Worm (Caenorhabditis elegans) whole organism, early embryonic: ENCODE results near the gene C03E10.3.

Experiments used
- B0310.2 ChIP-seq: sonication (generic microtip); optimal IDR thresholded peaks from 2 replicates; lab custom pipeline; 2016; ENCODE audit warnings: mild to moderate bottlenecking, missing genetic modification characterization, missing compliant biosample characterization
- F13C5.2 ChIP-seq: sonication (generic microtip); optimal IDR thresholded peaks from 2 replicates; lab custom pipeline; 2017; ENCODE audit warnings: mild to moderate bottlenecking, missing genetic modification characterization, inconsistent platforms, missing compliant biosample characterization
- aly-1 ChIP-seq: sonication (generic microtip); optimal IDR thresholded peaks from 2 replicates; lab custom pipeline; 2016; ENCODE audit warnings: missing genetic modification characterization, missing compliant biosample characterization
- ama-1 ChIP-seq: fragments of 150-350 bp; optimal IDR thresholded peaks from 2 replicates; lab custom pipeline; 2014
- ceh-13 ChIP-seq: fragments of 200-800 bp; sonication (Bioruptor generic); optimal IDR thresholded peaks from 2 replicates; lab custom pipeline; 2018; ENCODE audit warnings: mild to moderate bottlenecking, missing genetic modification characterization, missing compliant biosample characterization
- ceh-36 ChIP-seq: sonication (generic microtip); optimal IDR thresholded peaks from 2 replicates; lab custom pipeline; 2016; ENCODE audit warnings: missing genetic modification characterization, inconsistent platforms, missing compliant biosample characterization
- ets-7 ChIP-seq: sonication (generic microtip); optimal IDR thresholded peaks from 2 replicates; lab custom pipeline; 2016; ENCODE audit warnings: missing genotype, missing genetic modification characterization, missing compliant biosample characterization
- flt-1 ChIP-seq: fragments of 200-800 bp; sonication (Bioruptor generic); IDR thresholded peaks from 2 replicates; pipeline ENCODE4 v1.3.6; 2022; ENCODE audit warnings: missing genetic modification characterization, missing compliant biosample characterization
- hmbx-1 ChIP-seq: sonication (generic microtip); optimal IDR thresholded peaks from 2 replicates; lab custom pipeline; 2016; ENCODE audit warnings: mild to moderate bottlenecking, missing genetic modification characterization, missing compliant biosample characterization
- hmg-4 ChIP-seq: fragments of 200-800 bp; sonication (Bioruptor generic); optimal IDR thresholded peaks from 2 replicates; lab custom pipeline; 2018; ENCODE audit warnings: mild to moderate bottlenecking, missing genetic modification characterization, missing compliant biosample characterization
- hnd-1 ChIP-seq: sonication (generic microtip); optimal IDR thresholded peaks from 2 replicates; lab custom pipeline; 2016; ENCODE audit warnings: missing genetic modification characterization, missing compliant biosample characterization
- pes-1 ChIP-seq: fragments of 200-800 bp; sonication (Bioruptor generic); IDR thresholded peaks from 2 replicates; pipeline ENCODE4 v1.3.6; 2022; ENCODE audit warnings: missing genetic modification reagents, missing genetic modification characterization, missing compliant biosample characterization
- scrt-1 ChIP-seq: fragments of 200-800 bp; sonication (Bioruptor generic); IDR thresholded peaks from 2 replicates; pipeline ENCODE4 v1.3.6; 2022; ENCODE audit warnings: missing genetic modification characterization, missing compliant biosample characterization
- sea-1 ChIP-seq: fragments of 200-800 bp; sonication (Bioruptor generic); conservative IDR thresholded peaks from 2 replicates; pipeline ENCODE4 v1.3.6; 2022; ENCODE audit warnings: missing genetic modification characterization, missing compliant biosample characterization
- tbx-11 ChIP-seq: fragments of 200-800 bp; sonication (Bioruptor generic); IDR thresholded peaks from 2 replicates; pipeline ENCODE4 v1.3.6; 2022; ENCODE audit warnings: missing genetic modification characterization, missing compliant biosample characterization
- tbx-37 ChIP-seq: fragments of 200-800 bp; sonication (Bioruptor generic); conservative IDR thresholded peaks from 2 replicates; pipeline ENCODE4 v1.3.6; 2022; ENCODE audit warnings: missing genetic modification reagents, missing genetic modification characterization, missing compliant biosample characterization
- tra-4 ChIP-seq: sonication (generic microtip); optimal IDR thresholded peaks from 2 replicates; lab custom pipeline; 2017; ENCODE audit warnings: missing genetic modification characterization, missing compliant biosample characterization

Gene C03E10.3

ce11 chrV:11314025-11314880, 28.0 kb downstream of the C03E10.3 start:
- TF ChIP-seq ets-7 (tag; lab: Kevin White, UChicago): peak; percentile 98
- peak; percentile 100 for TF ChIP-seq aly-1 (tag; lab: Kevin White, UChicago)
- peak; percentile 100 for TF ChIP-seq hmg-4 (GFP tag; lab: Kevin White, UChicago)
- TF ChIP-seq pes-1: peak; percentile 99
- TF ChIP-seq tbx-37 (GFP tag; lab: Robert Waterston, UW): peak; percentile 100
- peak; percentile 98 for TF ChIP-seq tra-4 (tag; lab: Kevin White, UChicago)
- TF ChIP-seq flt-1 (GFP tag; lab: Robert Waterston, UW): peak; percentile 100
- TF ChIP-seq ceh-36 (tag; lab: Kevin White, UChicago): peak; percentile 98
- peak; percentile 99 for TF ChIP-seq F13C5.2 (tag; lab: Kevin White, UChicago)
- TF ChIP-seq ceh-13 (GFP tag; lab: Kevin White, UChicago): peak; percentile 99
- peak; percentile 100 for TF ChIP-seq scrt-1 (GFP tag; lab: Robert Waterston, UW)
- peak; percentile 99 for TF ChIP-seq B0310.2 (tag; lab: Kevin White, UChicago)
- TF ChIP-seq hmbx-1 (tag; lab: Kevin White, UChicago): peak; percentile 95
- peak; percentile 100 for TF ChIP-seq tbx-11 (GFP tag; lab: Robert Waterston, UW)
- peak; percentile 100 for TF ChIP-seq sea-1 (GFP tag; lab: Robert Waterston, UW)
- TF ChIP-seq hnd-1 (tag; lab: Kevin White, UChicago): peak; percentile 96
- TF ChIP-seq ama-1 (lab: Kevin White, UChicago): no peak

ce11 chrV:11316801-11317200, 30.6 kb downstream of the C03E10.3 start, which contains the start of gene cutl-18:
Gene cutl-18 (minus strand): TSS chrV:11316901.
- TF ChIP-seq hnd-1 (tag; lab: Kevin White, UChicago) (no peak), F13C5.2 (tag; lab: Kevin White, UChicago) (no peak), ama-1 (lab: Kevin White, UChicago) (no peak), pes-1 (no peak), ets-7 (tag; lab: Kevin White, UChicago) (no peak), ceh-36 (tag; lab: Kevin White, UChicago) (no peak), tra-4 (tag; lab: Kevin White, UChicago) (no peak), hmbx-1 (tag; lab: Kevin White, UChicago) (no peak), scrt-1 (GFP tag; lab: Robert Waterston, UW) (no peak), aly-1 (tag; lab: Kevin White, UChicago) (no peak)

ce11 chrV:11320860-11321259, 34.6 kb downstream of the C03E10.3 start:
- TF ChIP-seq scrt-1 (GFP tag; lab: Robert Waterston, UW): no peak
- TF ChIP-seq tbx-37 (GFP tag; lab: Robert Waterston, UW): no peak
- no peak for TF ChIP-seq B0310.2 (tag; lab: Kevin White, UChicago)
- TF ChIP-seq sea-1 (GFP tag; lab: Robert Waterston, UW): no peak
- TF ChIP-seq F13C5.2 (tag; lab: Kevin White, UChicago): no peak
- no peak for TF ChIP-seq hmg-4 (GFP tag; lab: Kevin White, UChicago)
- no peak for TF ChIP-seq ets-7 (tag; lab: Kevin White, UChicago)

- no peak for TF ChIP-seq ets-7 (tag; lab: Kevin White, UChicago)
- no peak for TF ChIP-seq tbx-11 (GFP tag; lab: Robert Waterston, UW)
Observed at ce11 chrV:11321719-11322118, 35.5 kb downstream of the C03E10.3 start, which contains the start of gene F47G9.4. Gene F47G9.4 (minus strand): TSS chrV:11321816.

- TF ChIP-seq tbx-11 (GFP tag; lab: Robert Waterston, UW) (no peak), tbx-37 (GFP tag; lab: Robert Waterston, UW) (no peak), B0310.2 (tag; lab: Kevin White, UChicago) (no peak), sea-1 (GFP tag; lab: Robert Waterston, UW) (no peak), ceh-13 (GFP tag; lab: Kevin White, UChicago) (no peak)
Observed at ce11 chrV:11323720-11324119, 37.5 kb downstream of the C03E10.3 start, which contains the start of gene str-141. Gene str-141 (minus strand): TSS chrV:11323820.

ce11 chrV:11326914-11327367, 40.7 kb downstream of the C03E10.3 start, which contains the start of gene tmed-10:
Gene tmed-10 (minus strand): TSS chrV:11326964.
- no peak for TF ChIP-seq tbx-11 (GFP tag; lab: Robert Waterston, UW)
- TF ChIP-seq aly-1 (tag; lab: Kevin White, UChicago): no peak
- TF ChIP-seq flt-1 (GFP tag; lab: Robert Waterston, UW): peak; percentile 50; the same call in 1 of the 2 replicates
- no peak for TF ChIP-seq tbx-37 (GFP tag; lab: Robert Waterston, UW)

ce11 chrV:11329100-11329499, 42.9 kb downstream of the C03E10.3 start, which contains the start of gene F47G9.6:
Gene F47G9.6 (plus strand): TSS chrV:11329400.
- TF ChIP-seq B0310.2 (tag; lab: Kevin White, UChicago) (no peak), ceh-13 (GFP tag; lab: Kevin White, UChicago) (no peak), pes-1 (no peak), hmbx-1 (tag; lab: Kevin White, UChicago) (no peak), scrt-1 (GFP tag; lab: Robert Waterston, UW) (no peak), tbx-11 (GFP tag; lab: Robert Waterston, UW) (no peak), tbx-37 (GFP tag; lab: Robert Waterston, UW) (no peak), hmg-4 (GFP tag; lab: Kevin White, UChicago) (no peak), ceh-36 (tag; lab: Kevin White, UChicago) (no peak), aly-1 (tag; lab: Kevin White, UChicago) (no peak), flt-1 (GFP tag; lab: Robert Waterston, UW) (no peak), tra-4 (tag; lab: Kevin White, UChicago) (no peak), ama-1 (lab: Kevin White, UChicago) (no peak)
